Fruit fly (Drosophila melanogaster) whole organism, pupa: Measurements from ENCODE around the gene aay.

Experiments used
- CG10348 ChIP-seq: fragments of 200-800 bp; sonication (Bioruptor generic); IDR thresholded peaks from 2 replicates; pipeline ENCODE4 v1.3.6; 2022; ENCODE audit warnings: missing biosample characterization, missing genetic modification characterization
- CG14655 ChIP-seq: fragments of 200-800 bp; sonication (Bioruptor generic); optimal IDR thresholded peaks from 3 replicates; lab custom pipeline; 2017; ENCODE audit warnings: mild to moderate bottlenecking, missing biosample characterization, missing genetic modification reagents, missing genetic modification characterization
- CG8159 ChIP-seq: fragments of 200-800 bp; sonication (Bioruptor generic); optimal IDR thresholded peaks from 3 replicates; lab custom pipeline; 2018; ENCODE audit warnings: missing biosample characterization, mild to moderate bottlenecking, missing genetic modification characterization, moderate library complexity

- TF ChIP-seq CG14655 (GFP tag; lab: Kevin White, UChicago), result no peak
- TF ChIP-seq CG10348, result no peak
- TF ChIP-seq CG8159, result no peak
Measured at dm6 chr3L:9421621-9422020, 1.4 kb upstream of the aay start.
